Worm (Caenorhabditis elegans): Measurements from ENCODE around the gene lgc-5.

The lgc-5 gene

ce11 chrIV:8332526-8332925 lies 10.0 kb upstream of the lgc-5 start, which contains the start of gene lys-10:
lys-10 (plus strand) TSS chrIV:8332826.
- TF ChIP-seq ceh-36 (tag; optimal IDR thresholded peaks at IDR 0.05) = no peak
- TF ChIP-seq tra-4 (tag; optimal IDR thresholded peaks at IDR 0.05) = no peak
- no peak for TF ChIP-seq hnd-1 (tag; optimal IDR thresholded peaks at IDR 0.05)
- TF ChIP-seq scrt-1 (GFP tag; IDR thresholded peaks at IDR 0.05) = no peak
- no peak for TF ChIP-seq sea-1 (GFP tag; conservative IDR thresholded peaks at IDR 0.05)
- no peak for TF ChIP-seq hmg-4 (GFP tag; optimal IDR thresholded peaks at IDR 0.05)
- no peak for TF ChIP-seq ets-7 (tag; optimal IDR thresholded peaks at IDR 0.05)
- TF ChIP-seq ceh-13 (GFP tag; optimal IDR thresholded peaks at IDR 0.05) = no peak
- TF ChIP-seq aly-1 (tag; optimal IDR thresholded peaks at IDR 0.05) = no peak
- TF ChIP-seq pes-1 (GFP tag; IDR thresholded peaks at IDR 0.05) = no peak
- TF ChIP-seq tbx-11 (GFP tag; IDR thresholded peaks at IDR 0.05) = no peak
- no peak for TF ChIP-seq tbx-37 (GFP tag; conservative IDR thresholded peaks at IDR 0.05)
- TF ChIP-seq ama-1 (optimal IDR thresholded peaks at IDR 0.05) = no peak
- TF ChIP-seq B0310.2 (tag; optimal IDR thresholded peaks at IDR 0.05) = no peak
- no peak for TF ChIP-seq flt-1 (GFP tag; IDR thresholded peaks at IDR 0.05)
- no peak for TF ChIP-seq F13C5.2 (tag; optimal IDR thresholded peaks at IDR 0.05)

- TF ChIP-seq flt-1 (GFP tag; IDR thresholded peaks at IDR 0.05) = 0 out of 2 replicates have a peak, but pooled peaks have one; percentile 2
- no peak for TF ChIP-seq ama-1 (optimal IDR thresholded peaks at IDR 0.05)
These were observed 9.5 kb upstream of the lgc-5 start for ce11 chrIV:8333034-8333433.

- TF ChIP-seq ama-1 (optimal IDR thresholded peaks at IDR 0.05) = peak; percentile 97
- no peak for TF ChIP-seq flt-1 (GFP tag; IDR thresholded peaks at IDR 0.05)
- no peak for TF ChIP-seq scrt-1 (GFP tag; IDR thresholded peaks at IDR 0.05)
- no peak for TF ChIP-seq tbx-11 (GFP tag; IDR thresholded peaks at IDR 0.05)
- no peak for TF ChIP-seq B0310.2 (tag; optimal IDR thresholded peaks at IDR 0.05)
- no peak for TF ChIP-seq pes-1 (GFP tag; IDR thresholded peaks at IDR 0.05)
- TF ChIP-seq F13C5.2 (tag; optimal IDR thresholded peaks at IDR 0.05) = no peak
- no peak for TF ChIP-seq ets-7 (tag; optimal IDR thresholded peaks at IDR 0.05)
- no peak for TF ChIP-seq ceh-36 (tag; optimal IDR thresholded peaks at IDR 0.05)
- no peak for TF ChIP-seq hmg-4 (GFP tag; optimal IDR thresholded peaks at IDR 0.05)
- TF ChIP-seq ceh-13 (GFP tag; optimal IDR thresholded peaks at IDR 0.05) = no peak
- no peak for TF ChIP-seq tra-4 (tag; optimal IDR thresholded peaks at IDR 0.05)
- TF ChIP-seq hmbx-1 (tag; optimal IDR thresholded peaks at IDR 0.05) = no peak
- no peak for TF ChIP-seq hnd-1 (tag; optimal IDR thresholded peaks at IDR 0.05)
- TF ChIP-seq sea-1 (GFP tag; conservative IDR thresholded peaks at IDR 0.05) = no peak
- peak; percentile 47 for TF ChIP-seq aly-1 (tag; optimal IDR thresholded peaks at IDR 0.05)
- no peak for TF ChIP-seq tbx-37 (GFP tag; conservative IDR thresholded peaks at IDR 0.05)
These were observed 8.9 kb upstream of the lgc-5 start for ce11 chrIV:8333554-8333953.

- TF ChIP-seq F13C5.2 (tag; optimal IDR thresholded peaks at IDR 0.05) (no peak), sea-1 (GFP tag; conservative IDR thresholded peaks at IDR 0.05) (no peak), hmg-4 (GFP tag; optimal IDR thresholded peaks at IDR 0.05) (no peak), ceh-36 (tag; optimal IDR thresholded peaks at IDR 0.05) (no peak), ceh-13 (GFP tag; optimal IDR thresholded peaks at IDR 0.05) (no peak)
These were observed 8.7 kb upstream of the lgc-5 start, which contains the start of gene his-31 for ce11 chrIV:8333954-8333987. his-31 (minus strand) TSS chrIV:8333983.

- TF ChIP-seq tbx-37 (GFP tag; conservative IDR thresholded peaks at IDR 0.05) (no peak), tra-4 (tag; optimal IDR thresholded peaks at IDR 0.05) (peak; percentile 25), ceh-13 (GFP tag; optimal IDR thresholded peaks at IDR 0.05) (no peak), B0310.2 (tag; optimal IDR thresholded peaks at IDR 0.05) (peak; percentile 88), flt-1 (GFP tag; IDR thresholded peaks at IDR 0.05) (peak; percentile 65; the same call in 1 of the 2 replicates), hmg-4 (GFP tag; optimal IDR thresholded peaks at IDR 0.05) (peak; percentile 41), hnd-1 (tag; optimal IDR thresholded peaks at IDR 0.05) (no peak), scrt-1 (GFP tag; IDR thresholded peaks at IDR 0.05) (peak; percentile 78; the same call in 1 of the 2 replicates), pes-1 (GFP tag; IDR thresholded peaks at IDR 0.05) (peak; percentile 76), tbx-11 (GFP tag; IDR thresholded peaks at IDR 0.05) (no peak), ceh-36 (tag; optimal IDR thresholded peaks at IDR 0.05) (peak; percentile 69), ets-7 (tag; optimal IDR thresholded peaks at IDR 0.05) (no peak), aly-1 (tag; optimal IDR thresholded peaks at IDR 0.05) (peak; percentile 100), hmbx-1 (tag; optimal IDR thresholded peaks at IDR 0.05) (peak; percentile 60), ama-1 (optimal IDR thresholded peaks at IDR 0.05) (peak; percentile 99), F13C5.2 (tag; optimal IDR thresholded peaks at IDR 0.05) (peak; percentile 18), sea-1 (GFP tag; conservative IDR thresholded peaks at IDR 0.05) (peak; percentile 67; the same call in 1 of the 2 replicates)
These were observed 8.3 kb upstream of the lgc-5 start, which contains the start of gene his-32 for ce11 chrIV:8333988-8334863. his-32 (plus strand) TSS chrIV:8334305.

ce11 chrIV:8339636-8340035 lies 2.8 kb upstream of the lgc-5 start, which contains the start of gene lgc-6:
lgc-6 (plus strand) TSS chrIV:8339936.
- TF ChIP-seq ceh-13 (GFP tag; optimal IDR thresholded peaks at IDR 0.05) (no peak), ceh-36 (tag; optimal IDR thresholded peaks at IDR 0.05) (no peak), tra-4 (tag; optimal IDR thresholded peaks at IDR 0.05) (no peak), B0310.2 (tag; optimal IDR thresholded peaks at IDR 0.05) (no peak), aly-1 (tag; optimal IDR thresholded peaks at IDR 0.05) (no peak), flt-1 (GFP tag; IDR thresholded peaks at IDR 0.05) (no peak), hmg-4 (GFP tag; optimal IDR thresholded peaks at IDR 0.05) (no peak), hnd-1 (tag; optimal IDR thresholded peaks at IDR 0.05) (no peak), ets-7 (tag; optimal IDR thresholded peaks at IDR 0.05) (no peak)

- no peak for TF ChIP-seq tra-4 (tag; optimal IDR thresholded peaks at IDR 0.05)
- no peak for TF ChIP-seq hmg-4 (GFP tag; optimal IDR thresholded peaks at IDR 0.05)
- no peak for TF ChIP-seq B0310.2 (tag; optimal IDR thresholded peaks at IDR 0.05)
- no peak for TF ChIP-seq tbx-37 (GFP tag; conservative IDR thresholded peaks at IDR 0.05)
- no peak for TF ChIP-seq ceh-13 (GFP tag; optimal IDR thresholded peaks at IDR 0.05)
- TF ChIP-seq ama-1 (optimal IDR thresholded peaks at IDR 0.05) = no peak
- TF ChIP-seq hnd-1 (tag; optimal IDR thresholded peaks at IDR 0.05) = no peak
- no peak for TF ChIP-seq F13C5.2 (tag; optimal IDR thresholded peaks at IDR 0.05)
- TF ChIP-seq ets-7 (tag; optimal IDR thresholded peaks at IDR 0.05) = no peak
- TF ChIP-seq flt-1 (GFP tag; IDR thresholded peaks at IDR 0.05) = no peak
- TF ChIP-seq ceh-36 (tag; optimal IDR thresholded peaks at IDR 0.05) = no peak
- no peak for TF ChIP-seq pes-1 (GFP tag; IDR thresholded peaks at IDR 0.05)
These were observed 3.0 kb downstream of the lgc-5 start, which contains the start of gene F17E9.5 for ce11 chrIV:8345518-8345917. F17E9.5 (plus strand) TSS chrIV:8345818.
